Worm (Caenorhabditis elegans): ENCODE results near the gene C10C6.3.

C10C6.3 gene

ce11 chrIV:11480027-11480896 lies 15.2 kb upstream of the C10C6.3 start, which contains the start of the genes mbf-1 and nse-4 (continued):
- no peak for TF ChIP-seq attf-4 (tag; optimal IDR thresholded peaks at IDR 0.05)
- no peak for TF ChIP-seq daf-8 (GFP tag; IDR thresholded peaks at IDR 0.05)
- TF ChIP-seq nhr-42 (GFP tag; IDR thresholded peaks at IDR 0.05): no peak
- TF ChIP-seq spr-1 (tag; optimal IDR thresholded peaks at IDR 0.05): no peak
- TF ChIP-seq mdt-29 (GFP tag; IDR thresholded peaks at IDR 0.05): no peak
- no peak for TF ChIP-seq snpc-1.2 (GFP tag; IDR thresholded peaks at IDR 0.05)
- TF ChIP-seq unc-39 (tag; optimal IDR thresholded peaks at IDR 0.05): no peak
- no peak for TF ChIP-seq nhr-10 (tag; optimal IDR thresholded peaks at IDR 0.05)
- no peak for TF ChIP-seq nhr-25 (tag; optimal IDR thresholded peaks at IDR 0.05; ENCODE audit: borderline replicate concordance, insufficient read depth)
- TF ChIP-seq lim-7 (GFP tag; IDR thresholded peaks at IDR 0.05): no peak
- no peak for TF ChIP-seq lin-39 (tag; optimal IDR thresholded peaks at IDR 0.05)

ce11 chrIV:11479095-11479494 lies 14.1 kb upstream of the C10C6.3 start, which contains the start of gene catp-8:
Gene catp-8 (minus strand): TSS chrIV:11479251.
- TF ChIP-seq ceh-32 (tag; optimal IDR thresholded peaks at IDR 0.05; ENCODE audit: poor library complexity) (no peak), T20F7.1 (GFP tag; optimal IDR thresholded peaks at IDR 0.05) (peak; percentile 69), fos-1 (tag; optimal IDR thresholded peaks at IDR 0.05) (no peak), egl-43 (GFP tag; IDR thresholded peaks at IDR 0.05) (no peak), dmd-8 (GFP tag; IDR thresholded peaks at IDR 0.05) (no peak), zag-1 (tag; optimal IDR thresholded peaks at IDR 0.05) (no peak), lin-38 (GFP tag; IDR thresholded peaks at IDR 0.05) (peak; percentile 46), ctbp-1 (GFP tag; IDR thresholded peaks at IDR 0.05) (0 out of 2 replicates have a peak, but pooled peaks have one; percentile 49), lsy-2 (tag; optimal IDR thresholded peaks at IDR 0.05) (peak in 1 of 2 experiments; percentile 33), arid-1 (GFP tag; conservative IDR thresholded peaks at IDR 0.05) (peak; percentile 65; the same call in 1 of the 2 replicates), ama-1 (optimal IDR thresholded peaks at IDR 0.05) (no peak), F49E8.2 (tag; optimal IDR thresholded peaks at IDR 0.05; ENCODE audit: borderline replicate concordance) (peak; percentile 65), tag-97 (GFP tag; IDR thresholded peaks at IDR 0.05) (no peak), daf-16 (GFP tag; optimal IDR thresholded peaks at IDR 0.05) (no peak), daf-16 (tag; optimal IDR thresholded peaks at IDR 0.05) (peak; percentile 34), lin-13 (GFP tag; optimal IDR thresholded peaks at IDR 0.05) (peak; percentile 61), ceh-28 (tag; optimal IDR thresholded peaks at IDR 0.05) (no peak), nhr-48 (tag; optimal IDR thresholded peaks at IDR 0.05) (no peak), mep-1 (tag; optimal IDR thresholded peaks at IDR 0.05) (peak; percentile 12), dve-1 (tag; optimal IDR thresholded peaks at IDR 0.05; ENCODE audit: insufficient read depth) (peak; percentile 18), ces-1 (GFP tag; optimal IDR thresholded peaks at IDR 0.05) (no peak), hmg-1.1 (GFP tag; IDR thresholded peaks at IDR 0.05) (no peak)

DNA sequence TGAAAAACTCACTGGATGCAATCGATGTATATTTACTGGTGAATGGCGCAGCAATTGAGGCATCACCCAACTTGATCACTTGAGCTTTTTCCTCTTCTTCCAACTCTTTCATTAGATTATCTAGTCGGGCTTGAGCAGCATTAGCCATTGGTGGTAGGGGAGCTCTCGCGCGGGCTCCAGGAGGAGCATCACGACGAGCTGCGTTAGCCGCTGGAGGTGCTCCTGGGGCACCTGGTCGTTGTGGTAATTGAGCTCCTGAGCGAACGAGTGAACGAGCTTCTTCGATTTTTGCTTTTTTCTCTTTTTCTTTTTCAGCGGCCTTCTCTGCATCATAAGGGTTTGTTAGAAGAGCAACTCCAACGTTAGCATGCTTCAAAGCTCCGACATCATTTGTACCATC lies 10.1 kb upstream of the C10C6.3 start:
- no peak for TF ChIP-seq R02D3.7 (tag; optimal IDR thresholded peaks at IDR 0.05)
- TF ChIP-seq lsy-2 (tag; optimal IDR thresholded peaks at IDR 0.05): no peak
- TF ChIP-seq set-16 (GFP tag; IDR thresholded peaks at IDR 0.05): peak; percentile 79

DNA sequence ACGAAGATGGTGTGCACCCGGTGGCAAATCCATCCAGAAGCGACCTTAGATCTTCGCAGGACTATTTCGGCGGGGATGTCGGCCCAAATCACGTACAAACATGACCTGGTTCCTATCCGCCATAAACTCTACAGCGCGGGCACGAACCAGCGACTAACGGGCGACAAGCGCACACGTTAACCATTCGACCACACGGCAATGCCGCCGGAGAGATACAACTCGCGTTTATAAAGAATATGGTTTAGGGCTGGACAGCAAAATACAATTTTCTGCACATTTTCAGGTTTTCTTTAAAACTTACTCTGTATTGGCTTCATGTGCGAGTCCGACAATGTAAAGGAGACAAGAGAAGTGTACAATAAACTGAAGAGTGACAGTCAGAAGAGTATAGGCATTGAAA lies 9.0 kb upstream of the C10C6.3 start:
- TF ChIP-seq snpc-4 (tag; optimal IDR thresholded peaks at IDR 0.05) (no peak), hlh-11 (tag; optimal IDR thresholded peaks at IDR 0.05) (peak; percentile 78), lsy-2 (tag; optimal IDR thresholded peaks at IDR 0.05) (peak in 1 of 2 experiments; percentile 64), lin-13 (GFP tag; optimal IDR thresholded peaks at IDR 0.05) (peak; percentile 85), egl-27 (tag; optimal IDR thresholded peaks at IDR 0.05) (no peak), hlh-30 (tag; optimal IDR thresholded peaks at IDR 0.05; ENCODE audit: insufficient read depth) (peak; percentile 73), nhr-42 (GFP tag; IDR thresholded peaks at IDR 0.05) (peak; percentile 81; the same call in 1 of the 2 replicates), T20F7.1 (GFP tag; optimal IDR thresholded peaks at IDR 0.05) (peak; percentile 66), cey-2 (tag; optimal IDR thresholded peaks at IDR 0.05; ENCODE audit: borderline replicate concordance, insufficient read depth) (no peak), madf-5 (GFP tag; IDR thresholded peaks at IDR 0.05) (peak; percentile 76 to 88; a peak in 3 of 4 replicates), madf-9 (GFP tag; conservative IDR thresholded peaks at IDR 0.05) (peak; percentile 91; the same call in 1 of the 2 replicates), nhr-111 (GFP tag; optimal IDR thresholded peaks at IDR 0.05) (peak; percentile 95), snpc-1.2 (GFP tag; IDR thresholded peaks at IDR 0.05) (peak; percentile 94), duxl-1 (tag; optimal IDR thresholded peaks at IDR 0.05; ENCODE audit: poor library complexity) (peak; percentile 86), spr-3 (GFP tag; optimal IDR thresholded peaks at IDR 0.05) (peak; percentile 85)

Data from whole organism, L4 larva.